Worm (Caenorhabditis elegans): ENCODE data around the gene ZK899.1.
"Not testable (repeated sequence)": the region's sequence is repeated elsewhere in the genome, so short reads cannot be mapped to it uniquely, and the experiment has no call there.

Gene ZK899.1

DNA sequence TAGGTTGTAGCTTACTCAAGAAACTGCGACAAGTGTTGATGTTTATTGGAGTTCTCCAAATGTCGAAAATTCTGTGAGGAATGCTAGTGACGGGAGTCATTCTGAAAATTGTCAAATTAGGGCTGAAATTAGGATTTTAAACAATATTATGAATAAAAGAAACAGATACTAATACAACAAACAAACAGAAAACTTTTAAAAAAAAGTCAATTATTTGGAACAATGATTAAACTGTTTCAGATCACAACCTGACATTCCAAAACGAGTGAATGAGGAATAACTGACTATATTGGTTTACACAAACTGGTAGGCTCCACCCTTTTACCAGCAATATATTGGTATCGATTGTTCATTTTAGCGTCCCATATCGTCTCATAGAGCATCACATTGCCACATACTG lies 14.4 kb downstream of the ZK899.1 start, which contains the start of gene ZK899.5:
TSS of gene ZK899.5 (minus strand) at position 101 of the 400 bp plus-strand sequence.
- TF ChIP-seq daf-12, ztf-11, elt-2 (tag; optimal IDR thresholded peaks at IDR 0.05): not testable (repeated sequence)

DNA sequence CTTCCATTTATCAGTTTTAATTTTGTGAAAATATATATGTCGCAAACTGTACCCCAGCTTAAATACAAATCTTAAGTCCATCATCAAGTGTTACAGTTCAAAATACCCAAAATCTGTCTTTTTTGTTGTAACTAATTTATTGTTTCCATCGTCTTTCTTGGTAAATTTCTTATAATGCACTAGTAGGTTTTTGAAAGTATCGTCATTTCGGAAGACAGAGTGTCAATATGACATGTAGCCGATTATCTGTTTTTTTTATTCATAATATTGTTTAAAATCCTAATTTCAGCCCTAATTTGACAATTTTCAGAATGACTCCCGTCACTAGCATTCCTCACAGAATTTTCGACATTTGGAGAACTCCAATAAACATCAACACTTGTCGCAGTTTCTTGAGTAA lies 16.6 kb downstream of the ZK899.1 start, which contains the start of gene ZK899.6:
TSS of gene ZK899.6 (plus strand) at position 301 of the 400 bp plus-strand sequence.
- TF ChIP-seq sea-2 (GFP tag; optimal IDR thresholded peaks at IDR 0.05); lin-39 (tag; optimal IDR thresholded peaks at IDR 0.05); ztf-11 (tag; optimal IDR thresholded peaks at IDR 0.05): not testable (repeated sequence)

DNA sequence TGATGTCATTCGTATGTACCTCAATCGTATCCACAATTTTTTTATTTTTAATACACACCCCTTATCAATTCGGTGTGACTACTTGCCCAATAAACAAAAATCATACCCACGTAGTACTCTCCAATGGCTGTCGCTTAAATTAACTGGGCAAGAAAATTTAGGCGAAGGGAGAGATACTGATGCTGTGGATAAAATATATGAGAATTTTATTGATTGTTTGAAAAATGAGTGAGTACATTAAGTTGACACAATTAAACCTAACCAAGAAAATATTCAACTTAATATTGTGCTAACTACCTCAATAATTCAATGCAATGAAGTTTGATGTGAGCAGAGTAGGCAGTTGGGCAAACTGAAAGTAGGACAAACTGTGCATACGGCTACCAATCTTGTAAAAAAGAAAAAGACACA lies 19.3 kb downstream of the ZK899.1 start:
- peak; percentile 51 for TF ChIP-seq nhr-67 (tag; optimal IDR thresholded peaks at IDR 0.05)
- TF ChIP-seq nhr-12 (tag; optimal IDR thresholded peaks at IDR 0.05), result peak; percentile 28
- TF ChIP-seq ceh-16 (tag; optimal IDR thresholded peaks at IDR 0.05), result peak; percentile 82
- peak; percentile 63 for TF ChIP-seq lin-15B (tag; optimal IDR thresholded peaks at IDR 0.05)
- TF ChIP-seq skn-1 (tag; optimal IDR thresholded peaks at IDR 0.05), result peak; percentile 99
- peak; percentile 94 for TF ChIP-seq R02D3.7 (tag; optimal IDR thresholded peaks at IDR 0.05)
- TF ChIP-seq elt-3 (tag; optimal IDR thresholded peaks at IDR 0.05), result peak; percentile 96 to 98 (median 97)
- peak; percentile 97 for TF ChIP-seq unc-62 (GFP tag; optimal IDR thresholded peaks at IDR 0.05)
- TF ChIP-seq nhr-23 (tag; optimal IDR thresholded peaks at IDR 0.05), result peak; percentile 99
- TF ChIP-seq daf-12 (tag; optimal IDR thresholded peaks at IDR 0.05), result peak; percentile 88
- TF ChIP-seq ztf-11 (tag; optimal IDR thresholded peaks at IDR 0.05), result peak; percentile 72
- peak; percentile 99 for TF ChIP-seq pha-4 (tag; optimal IDR thresholded peaks at IDR 0.05)
- peak; percentile 93 for TF ChIP-seq zag-1 (tag; optimal IDR thresholded peaks at IDR 0.05)
- peak; percentile 99 for TF ChIP-seq hmg-11 (tag; optimal IDR thresholded peaks at IDR 0.05)
- TF ChIP-seq lsy-12 (tag; optimal IDR thresholded peaks at IDR 0.05), result peak; percentile 97
- peak; percentile 100 for TF ChIP-seq ceh-28 (tag; optimal IDR thresholded peaks at IDR 0.05)
- TF ChIP-seq nhr-43 (tag; optimal IDR thresholded peaks at IDR 0.05; ENCODE audit: poor library complexity, severe bottlenecking), result peak; percentile 99
- TF ChIP-seq lin-39 (tag; optimal IDR thresholded peaks at IDR 0.05), result peak; percentile 96
- no peak for TF ChIP-seq mml-1 (tag; optimal IDR thresholded peaks at IDR 0.05)
- TF ChIP-seq jun-1 (tag; optimal IDR thresholded peaks at IDR 0.05), result peak; percentile 100
- TF ChIP-seq egl-5 (tag; optimal IDR thresholded peaks at IDR 0.05), result peak; percentile 99
- peak; percentile 75 for TF ChIP-seq unc-39 (tag; optimal IDR thresholded peaks at IDR 0.05)
- TF ChIP-seq nhr-77 (tag; optimal IDR thresholded peaks at IDR 0.05), result peak; percentile 99
- TF ChIP-seq sea-2 (GFP tag; optimal IDR thresholded peaks at IDR 0.05), result peak; percentile 3
- peak; percentile 90 for TF ChIP-seq pqm-1 (tag; optimal IDR thresholded peaks at IDR 0.05)
- peak; percentile 94 for TF ChIP-seq snpc-4 (tag; optimal IDR thresholded peaks at IDR 0.05)
- TF ChIP-seq eor-1 (tag; optimal IDR thresholded peaks at IDR 0.05), result peak in 1 of 2 experiments; percentile 82
- peak; percentile 96 for TF ChIP-seq nhr-25 (tag; optimal IDR thresholded peaks at IDR 0.05)
- TF ChIP-seq nhr-28 (tag; optimal IDR thresholded peaks at IDR 0.05), result peak; percentile 100
- TF ChIP-seq nfya-1 (tag; optimal IDR thresholded peaks at IDR 0.05; ENCODE audit: insufficient read depth), result peak; percentile 98
- peak; percentile 99 for TF ChIP-seq tbx-2 (tag; optimal IDR thresholded peaks at IDR 0.05)
- peak; percentile 97 for TF ChIP-seq fos-1 (tag; optimal IDR thresholded peaks at IDR 0.05)
- peak; percentile 98 for TF ChIP-seq nhr-237 (tag; optimal IDR thresholded peaks at IDR 0.05)
- TF ChIP-seq egl-27 (tag; optimal IDR thresholded peaks at IDR 0.05), result peak; percentile 93
- peak; percentile 91 for TF ChIP-seq ztf-4 (tag; optimal IDR thresholded peaks at IDR 0.05)
- peak; percentile 100 for TF ChIP-seq fkh-10 (GFP tag; optimal IDR thresholded peaks at IDR 0.05)
- TF ChIP-seq ceh-9 (tag; optimal IDR thresholded peaks at IDR 0.05), result no peak
- TF ChIP-seq nhr-76 (tag; optimal IDR thresholded peaks at IDR 0.05), result peak; percentile 89
- peak; percentile 99 for TF ChIP-seq fkh-2 (tag; optimal IDR thresholded peaks at IDR 0.05)
- TF ChIP-seq nhr-11 (tag; optimal IDR thresholded peaks at IDR 0.05), result peak; percentile 98
- TF ChIP-seq ama-1 (optimal IDR thresholded peaks at IDR 0.05), result no peak
- peak; percentile 75 for TF ChIP-seq ZK546.5 (tag; optimal IDR thresholded peaks at IDR 0.05)
- TF ChIP-seq elt-2 (tag; optimal IDR thresholded peaks at IDR 0.05), result peak; percentile 90
- TF ChIP-seq ceh-82 (tag; optimal IDR thresholded peaks at IDR 0.05), result peak; percentile 97
- peak; percentile 79 for TF ChIP-seq mdl-1 (tag; optimal IDR thresholded peaks at IDR 0.05)
- peak; percentile 99 for TF ChIP-seq aly-2 (tag; optimal IDR thresholded peaks at IDR 0.05)
- peak; percentile 89 for TF ChIP-seq elt-1 (tag; optimal IDR thresholded peaks at IDR 0.05)
